Worm (Caenorhabditis elegans): ENCODE results near the gene degt-1.

degt-1 gene

DNA sequence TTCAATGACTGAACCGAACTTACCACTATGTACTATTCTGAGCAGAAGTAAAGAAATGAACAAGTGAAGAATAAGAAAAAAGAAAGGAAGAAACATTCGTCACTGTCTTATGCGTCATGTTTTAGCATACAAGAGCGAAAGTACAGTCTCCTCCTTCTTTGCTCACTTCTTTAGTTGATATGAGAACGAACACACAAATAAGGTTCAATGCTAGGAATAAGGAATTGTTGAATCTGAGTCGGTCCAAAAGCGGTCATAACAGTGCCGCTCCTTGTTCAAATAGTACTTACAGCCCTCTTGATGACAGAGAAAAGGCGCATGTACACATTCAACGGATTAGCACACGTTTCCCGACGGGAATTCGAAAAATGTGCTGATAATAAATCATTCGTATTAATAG lies 1.0 kb upstream of the degt-1 start, which contains the start of gene F25D1.8:
F25D1.8 (plus strand) TSS at position 301 of the 400 bp plus-strand sequence.
- TF ChIP-seq nhr-237 (tag; optimal IDR thresholded peaks at IDR 0.05) (no peak), pqm-1 (tag; optimal IDR thresholded peaks at IDR 0.05) (peak; percentile 21), elt-2 (tag; optimal IDR thresholded peaks at IDR 0.05) (no peak), R02D3.7 (tag; optimal IDR thresholded peaks at IDR 0.05) (no peak)

DNA sequence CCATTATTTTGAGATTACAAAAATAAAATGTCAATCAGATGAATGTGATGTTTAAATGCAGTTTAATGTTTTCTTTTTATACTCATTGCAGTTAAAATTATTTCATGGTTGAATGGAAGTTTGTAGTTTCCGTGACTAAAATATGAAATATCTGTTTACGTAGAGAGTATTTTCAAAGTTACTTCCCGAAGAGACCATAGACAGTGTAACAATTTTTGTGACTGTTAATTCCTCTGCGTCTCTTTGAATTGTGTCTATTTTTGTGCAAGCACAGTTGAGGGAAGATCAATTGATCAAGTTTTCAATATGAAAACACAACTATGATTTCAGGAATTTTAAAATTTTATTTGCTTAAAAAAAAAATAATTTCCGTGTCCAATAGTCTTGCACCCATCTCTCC lies 6.6 kb downstream of the degt-1 start, which contains the start of gene F25D1.5:
F25D1.5 (minus strand) TSS at position 35 of the 400 bp plus-strand sequence.
- TF ChIP-seq pqm-1 (tag; optimal IDR thresholded peaks at IDR 0.05), result peak; percentile 17
- TF ChIP-seq nhr-23 (tag; optimal IDR thresholded peaks at IDR 0.05), result no peak
- no peak for TF ChIP-seq unc-62 (GFP tag; optimal IDR thresholded peaks at IDR 0.05)
- TF ChIP-seq ceh-82 (tag; optimal IDR thresholded peaks at IDR 0.05), result no peak
- TF ChIP-seq nhr-28 (tag; optimal IDR thresholded peaks at IDR 0.05), result peak; percentile 47
- TF ChIP-seq fkh-10 (GFP tag; optimal IDR thresholded peaks at IDR 0.05), result no peak
- peak; percentile 37 for TF ChIP-seq elt-2 (tag; optimal IDR thresholded peaks at IDR 0.05)
- no peak for TF ChIP-seq skn-1 (tag; optimal IDR thresholded peaks at IDR 0.05)
- peak; percentile 68 for TF ChIP-seq nhr-77 (tag; optimal IDR thresholded peaks at IDR 0.05)
- TF ChIP-seq nhr-67 (tag; optimal IDR thresholded peaks at IDR 0.05), result no peak

DNA sequence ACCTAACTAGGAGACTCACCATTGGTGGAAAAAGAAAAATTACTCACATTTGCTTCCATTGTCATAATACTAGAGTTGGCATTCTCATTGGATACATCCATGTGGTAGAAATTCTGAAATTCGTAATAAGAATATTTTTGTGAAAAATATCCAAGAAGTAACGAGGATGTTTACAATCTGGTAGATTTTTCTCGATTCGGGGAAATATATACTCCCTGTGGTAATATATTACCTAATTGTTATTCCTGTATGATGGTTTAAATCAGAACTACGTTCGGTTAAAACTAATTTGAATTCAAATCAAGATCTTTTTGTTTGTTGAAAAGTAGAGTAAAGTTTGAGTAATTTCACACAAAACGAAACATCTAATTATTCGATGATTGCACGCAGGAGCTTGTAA lies 8.9 kb downstream of the degt-1 start, which contains the start of gene srd-34:
srd-34 (minus strand) TSS at position 101 of the 400 bp plus-strand sequence.
- TF ChIP-seq nhr-11 (tag; optimal IDR thresholded peaks at IDR 0.05) (no peak), ztf-11 (tag; optimal IDR thresholded peaks at IDR 0.05) (no peak), elt-1 (tag; optimal IDR thresholded peaks at IDR 0.05) (no peak), jun-1 (tag; optimal IDR thresholded peaks at IDR 0.05) (no peak)

DNA sequence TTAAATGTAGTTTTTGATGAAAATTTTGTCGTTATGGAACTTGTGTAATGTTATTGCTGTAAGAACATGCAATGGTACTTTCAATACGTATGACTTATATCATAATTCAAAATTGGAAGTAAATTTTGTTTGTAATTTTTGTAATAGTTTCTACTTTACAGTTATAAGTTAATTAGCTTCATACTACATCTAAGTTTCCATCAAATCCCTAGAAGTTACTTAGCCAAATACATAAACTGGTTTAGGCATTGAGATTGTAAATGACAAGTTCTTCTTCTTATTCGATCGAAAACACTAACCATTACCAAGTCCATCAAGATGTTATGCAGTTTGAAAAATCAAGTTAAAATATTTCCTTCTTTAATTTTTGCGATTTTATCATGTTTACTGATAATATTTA lies 9.6 kb downstream of the degt-1 start, which contains the start of gene F32G8.2:
F32G8.2 (plus strand) TSS at position 301 of the 400 bp plus-strand sequence.
- TF ChIP-seq tbx-2 (tag; optimal IDR thresholded peaks at IDR 0.05), result no peak
- TF ChIP-seq aly-2 (tag; optimal IDR thresholded peaks at IDR 0.05), result no peak
- no peak for TF ChIP-seq zag-1 (tag; optimal IDR thresholded peaks at IDR 0.05)
- TF ChIP-seq fkh-2 (tag; optimal IDR thresholded peaks at IDR 0.05), result no peak
- no peak for TF ChIP-seq nhr-11 (tag; optimal IDR thresholded peaks at IDR 0.05)
- TF ChIP-seq nhr-23 (tag; optimal IDR thresholded peaks at IDR 0.05), result no peak
- TF ChIP-seq R02D3.7 (tag; optimal IDR thresholded peaks at IDR 0.05), result no peak
- TF ChIP-seq sea-2 (GFP tag; optimal IDR thresholded peaks at IDR 0.05), result no peak
- no peak for TF ChIP-seq egl-27 (tag; optimal IDR thresholded peaks at IDR 0.05)
- no peak for TF ChIP-seq ama-1 (optimal IDR thresholded peaks at IDR 0.05)

DNA sequence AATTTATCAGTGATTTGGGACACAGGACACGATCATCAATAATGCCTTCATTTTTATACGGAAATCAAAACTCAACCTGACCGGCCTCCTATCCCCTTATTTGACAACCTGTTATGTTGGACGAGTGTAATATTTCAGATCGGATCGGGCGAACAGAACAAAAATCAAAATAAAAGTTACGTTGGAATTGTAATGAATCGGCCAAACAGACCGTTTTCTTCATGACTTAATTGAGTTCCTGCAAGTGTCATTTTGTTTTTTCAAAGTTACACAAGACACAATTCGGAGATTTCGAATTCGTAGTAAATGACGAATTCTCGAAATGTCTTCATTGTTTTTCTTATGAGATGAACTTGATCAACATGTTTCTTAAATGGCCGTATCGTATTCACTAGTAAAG lies 15.1 kb downstream of the degt-1 start, which contains the start of gene F32G8.3:
F32G8.3 (minus strand) TSS at position 101 of the 400 bp plus-strand sequence.
- no peak for TF ChIP-seq hmg-11 (tag; optimal IDR thresholded peaks at IDR 0.05)
- TF ChIP-seq egl-27 (tag; optimal IDR thresholded peaks at IDR 0.05), result no peak
- no peak for TF ChIP-seq lin-39 (tag; optimal IDR thresholded peaks at IDR 0.05)
- TF ChIP-seq skn-1 (tag; optimal IDR thresholded peaks at IDR 0.05), result no peak
- no peak for TF ChIP-seq snpc-4 (tag; optimal IDR thresholded peaks at IDR 0.05)

DNA sequence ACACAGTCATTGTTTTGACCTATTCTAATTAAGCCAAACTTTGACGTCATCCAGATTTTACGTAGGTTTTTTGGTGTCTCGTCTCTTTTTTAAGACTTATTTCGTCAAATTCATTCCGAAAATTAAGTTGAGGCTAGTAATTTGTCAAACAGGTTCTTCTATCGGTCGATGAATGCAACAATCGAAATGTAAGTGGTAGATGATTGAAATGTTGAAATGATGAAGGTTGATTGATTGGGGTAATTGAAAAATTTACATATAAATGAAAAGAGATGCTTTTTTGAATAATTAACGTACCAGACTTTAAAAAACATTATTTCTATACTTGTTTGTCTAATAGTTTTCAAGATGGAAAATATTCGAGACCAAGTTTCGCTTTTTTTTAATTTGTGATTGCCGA lies 16.2 kb downstream of the degt-1 start:
- TF ChIP-seq nhr-23 (tag; optimal IDR thresholded peaks at IDR 0.05) (no peak), eor-1 (tag; optimal IDR thresholded peaks at IDR 0.05) (no peak), elt-2 (tag; optimal IDR thresholded peaks at IDR 0.05) (no peak), ceh-16 (tag; optimal IDR thresholded peaks at IDR 0.05) (no peak), ztf-4 (tag; optimal IDR thresholded peaks at IDR 0.05) (no peak), snpc-4 (tag; optimal IDR thresholded peaks at IDR 0.05) (no peak), lin-15B (tag; optimal IDR thresholded peaks at IDR 0.05) (no peak)

DNA sequence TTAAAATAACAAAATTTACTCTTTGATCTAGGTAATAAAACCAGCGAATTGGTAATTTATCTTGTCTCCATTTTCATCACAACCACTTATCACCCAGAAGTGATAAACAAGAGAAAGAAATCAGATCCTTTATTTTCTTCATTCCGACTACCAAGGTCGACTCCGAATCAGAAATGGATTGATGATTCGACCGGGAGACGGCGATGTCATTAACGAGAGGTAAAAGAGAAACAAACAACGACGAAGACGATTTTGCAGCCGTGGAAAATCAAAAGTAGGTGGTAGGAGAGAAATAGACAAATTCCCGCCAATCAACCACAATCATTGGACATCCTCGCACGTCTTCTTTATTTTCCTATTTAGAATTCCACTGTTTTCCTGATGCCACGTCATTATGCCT lies 17.0 kb downstream of the degt-1 start:
- TF ChIP-seq pqm-1 (tag; optimal IDR thresholded peaks at IDR 0.05) (no peak), nhr-25 (tag; optimal IDR thresholded peaks at IDR 0.05) (peak; percentile 24), zag-1 (tag; optimal IDR thresholded peaks at IDR 0.05) (no peak), lsy-12 (tag; optimal IDR thresholded peaks at IDR 0.05) (no peak), elt-3 (tag; optimal IDR thresholded peaks at IDR 0.05) (peak in 1 of 3 experiments; percentile 55), nhr-23 (tag; optimal IDR thresholded peaks at IDR 0.05) (peak; percentile 40), nhr-43 (tag; optimal IDR thresholded peaks at IDR 0.05; ENCODE audit: poor library complexity, severe bottlenecking) (no peak), mml-1 (tag; optimal IDR thresholded peaks at IDR 0.05) (no peak)
